Worm (Caenorhabditis elegans): ENCODE results near the gene F59C12.3.

ce11 chrX:16618727-16619126 is 9.4 kb upstream of the F59C12.3 start:
- TF ChIP-seq ama-1 (optimal IDR thresholded peaks at IDR 0.05) (no peak), alr-1 (tag; optimal IDR thresholded peaks at IDR 0.05) (no peak), R02D3.7 (tag; optimal IDR thresholded peaks at IDR 0.05) (no peak), unc-62 (GFP tag; optimal IDR thresholded peaks at IDR 0.05) (no peak), elt-1 (tag; optimal IDR thresholded peaks at IDR 0.05) (no peak), dmd-4 (tag; optimal IDR thresholded peaks at IDR 0.05) (no peak), skn-1 (tag; optimal IDR thresholded peaks at IDR 0.05) (no peak), gmeb-1 (tag; optimal IDR thresholded peaks at IDR 0.05) (no peak), lsy-2 (tag; optimal IDR thresholded peaks at IDR 0.05) (no peak), nhr-23 (tag; optimal IDR thresholded peaks at IDR 0.05) (no peak)

Data from whole organism, L2 larva.